Fruit fly (Drosophila melanogaster) whole organism, embryonic: Measurements from ENCODE around the gene GCC88.

Experiments used
- CG10267 ChIP-seq: fragments of 200-800 bp; sonication (Bioruptor generic); optimal IDR thresholded peaks from 2 replicates; lab custom pipeline; 2018; ENCODE audit warnings: missing biosample characterization, mild to moderate bottlenecking, missing genetic modification characterization, moderate library complexity
- CG1233 ChIP-seq: fragments of 200-800 bp; sonication (Bioruptor generic); optimal IDR thresholded peaks from 4 replicates; lab custom pipeline; 2018; ENCODE audit warnings: missing biosample characterization, mild to moderate bottlenecking, missing genetic modification characterization
- CG12744 ChIP-seq: fragments of 200-800 bp; sonication (Bioruptor generic); optimal IDR thresholded peaks from 2 replicates; lab custom pipeline; 2016; ENCODE audit warnings: missing biosample characterization, missing genetic modification characterization
- CG14860 ChIP-seq: fragments of 200-800 bp; sonication (Bioruptor generic); IDR thresholded peaks from 3 replicates; pipeline ENCODE4 v1.3.6; 2022; ENCODE audit warnings: missing biosample characterization, missing genetic modification characterization; ENCODE audit not compliant: partially characterized antibody
- CG17186 ChIP-seq: fragments of 200-800 bp; sonication (Bioruptor generic); optimal IDR thresholded peaks from 3 replicates; lab custom pipeline; 2017; ENCODE audit warnings: missing biosample characterization, missing genetic modification reagents, missing genetic modification characterization
- CG3726 ChIP-seq: fragments of 200-800 bp; sonication (Bioruptor generic); IDR thresholded peaks from 3 replicates; pipeline ENCODE4, ENCODE4 v1.3.6; 2022; ENCODE audit warnings: missing biosample characterization, missing genetic modification characterization
- CG6683 ChIP-seq: fragments of 200-800 bp; sonication (Bioruptor generic); optimal IDR thresholded peaks from 2 replicates; lab custom pipeline; 2017; ENCODE audit warnings: missing biosample characterization, mild to moderate bottlenecking, missing genetic modification characterization, missing genetic modification reagents
- CG6813 ChIP-seq: fragments of 200-800 bp; sonication (Bioruptor generic); optimal IDR thresholded peaks from 2 replicates; lab custom pipeline; 2017; ENCODE audit warnings: missing biosample characterization, missing genetic modification characterization, mild to moderate bottlenecking, moderate library complexity, missing genetic modification reagents
- CG8089 ChIP-seq: fragments of 200-800 bp; sonication (Bioruptor generic); optimal IDR thresholded peaks from 3 replicates; lab custom pipeline; 2016; ENCODE audit warnings: missing biosample characterization, missing genetic modification characterization
- CG9797 ChIP-seq: fragments of 200-800 bp; sonication (Bioruptor generic); optimal IDR thresholded peaks from 3 replicates; lab custom pipeline; 2018; ENCODE audit warnings: missing biosample characterization, mild to moderate bottlenecking, missing genetic modification characterization
- CG9817 ChIP-seq: fragments of 200-800 bp; sonication (Bioruptor generic); optimal IDR thresholded peaks from 2 replicates; lab custom pipeline; 2018; ENCODE audit warnings: missing biosample characterization, mild to moderate bottlenecking, missing genetic modification characterization, moderate library complexity
- Eip74EF ChIP-seq, 2 experiments: fragments of 200-800 bp in 1 of 2; fragments of >200 bp in 1 of 2; sonication (Bioruptor generic) in 1 of 2; optimal IDR thresholded peaks; 2 replicates each; lab custom pipeline; 2017 to 2019; ENCODE audit warnings: missing biosample characterization in 2 of 2, missing genetic modification characterization in 2 of 2, mild to moderate bottlenecking in 1 of 2, moderate library complexity in 1 of 2
- Fer2 ChIP-seq: fragments of 200-800 bp; sonication (Bioruptor generic); optimal IDR thresholded peaks from 2 replicates; lab custom pipeline; 2018; ENCODE audit warnings: missing biosample characterization, mild to moderate bottlenecking, missing genetic modification characterization, moderate library complexity
- HLH4C ChIP-seq: fragments of 200-800 bp; sonication (Bioruptor generic); IDR thresholded peaks from 3 replicates; pipeline ENCODE4 v1.3.6; 2022; ENCODE audit warnings: missing biosample characterization, missing genetic modification characterization; ENCODE audit not compliant: partially characterized antibody
- Hmr ChIP-seq: fragments of 200-800 bp; sonication (Bioruptor generic); optimal IDR thresholded peaks from 3 replicates; lab custom pipeline; 2017; ENCODE audit warnings: mild to moderate bottlenecking, missing biosample characterization, missing genetic modification reagents, missing genetic modification characterization
- Nf-YC ChIP-seq: fragments of 200-800 bp; optimal IDR thresholded peaks from 3 replicates; lab custom pipeline; 2019; ENCODE audit warnings: missing biosample characterization, mild to moderate bottlenecking, missing genetic modification characterization, moderate library complexity
- Pdp1 ChIP-seq, 2 experiments: fragments of 200-800 bp; sonication (Bioruptor generic); optimal IDR thresholded peaks; 3 replicates each; lab custom pipeline; 2016; ENCODE audit warnings: missing biosample characterization in 2 of 2, missing genetic modification characterization in 2 of 2, mild to moderate bottlenecking in 1 of 2, moderate library complexity in 1 of 2
- Ptx1 ChIP-seq: fragments of 200-800 bp; sonication (Bioruptor generic); IDR thresholded peaks from 2 replicates; pipeline ENCODE4 v1.3.6; 2022; ENCODE audit warnings: missing biosample characterization, missing genetic modification characterization
- Ravus ChIP-seq: fragments of 200-800 bp; sonication (Bioruptor generic); IDR thresholded peaks from 2 replicates; pipeline ENCODE4 v1.3.6; 2022; ENCODE audit warnings: missing biosample characterization, missing genetic modification characterization
- Sry-β ChIP-seq: fragments of 200-800 bp; sonication (Bioruptor generic); optimal IDR thresholded peaks from 2 replicates; lab custom pipeline; 2018; ENCODE audit warnings: missing biosample characterization, mild to moderate bottlenecking, missing genetic modification characterization, moderate library complexity
- az2 ChIP-seq: fragments of 200-800 bp; sonication (Bioruptor generic); optimal IDR thresholded peaks from 3 replicates; lab custom pipeline; 2016; ENCODE audit warnings: missing biosample characterization, missing genetic modification characterization
- bab2 ChIP-seq: fragments of 200-800 bp; sonication (Bioruptor generic); optimal IDR thresholded peaks from 2 replicates; lab custom pipeline; 2016; ENCODE audit warnings: missing biosample characterization, missing genetic modification characterization
- bcd ChIP-seq: fragments of 200-800 bp; sonication (Bioruptor generic); optimal IDR thresholded peaks from 2 replicates; lab custom pipeline; 2017; ENCODE audit warnings: missing biosample characterization, mild to moderate bottlenecking, missing genetic modification characterization
- btn ChIP-seq: fragments of 200-800 bp; sonication (Bioruptor generic); optimal IDR thresholded peaks from 2 replicates; lab custom pipeline; 2016; ENCODE audit warnings: missing biosample characterization, missing genetic modification characterization
- chn ChIP-seq: fragments of 200-800 bp; sonication (Bioruptor generic); optimal IDR thresholded peaks from 2 replicates; lab custom pipeline; 2016; ENCODE audit warnings: missing biosample characterization, missing genetic modification characterization
- corto ChIP-seq: fragments of 200-800 bp; sonication (Bioruptor generic); optimal IDR thresholded peaks from 2 replicates; lab custom pipeline; 2016; ENCODE audit warnings: missing biosample characterization, mild to moderate bottlenecking, missing genetic modification characterization, moderate library complexity
- dimm ChIP-seq: fragments of 200-800 bp; sonication (Bioruptor generic); IDR thresholded peaks from 2 replicates; pipeline ENCODE4 v1.3.6; 2022; ENCODE audit warnings: missing biosample characterization, missing genetic modification characterization
- dmrt99B ChIP-seq: fragments of 200-800 bp; sonication (Bioruptor generic); optimal IDR thresholded peaks from 2 replicates; lab custom pipeline; 2018; ENCODE audit warnings: missing biosample characterization, mild to moderate bottlenecking, missing genetic modification characterization, moderate library complexity
- fd64A ChIP-seq: fragments of 200-800 bp; sonication (Bioruptor generic); optimal IDR thresholded peaks from 3 replicates; lab custom pipeline; 2018; ENCODE audit warnings: missing biosample characterization, mild to moderate bottlenecking, missing genetic modification characterization
- grn ChIP-seq: fragments of 200-800 bp; sonication (Bioruptor generic); optimal IDR thresholded peaks from 3 replicates; lab custom pipeline; 2017; ENCODE audit warnings: missing biosample characterization, missing genetic modification characterization
- ham ChIP-seq: fragments of 200-800 bp; sonication (Bioruptor generic); IDR thresholded peaks from 2 replicates; pipeline ENCODE4 v1.3.6; 2022; ENCODE audit warnings: missing biosample characterization, missing genetic modification characterization
- insv ChIP-seq, 2 experiments: fragments of 200-800 bp; sonication (Bioruptor generic); optimal IDR thresholded peaks; 3 replicates each; lab custom pipeline; 2016 to 2018; ENCODE audit warnings: missing biosample characterization in 2 of 2, missing genetic modification characterization in 2 of 2
- inv ChIP-seq: fragments of 200-800 bp; sonication (Bioruptor generic); IDR thresholded peaks from 2 replicates; pipeline ENCODE4 v1.3.6; 2022; ENCODE audit warnings: missing biosample characterization, missing genetic modification characterization; ENCODE audit not compliant: partially characterized antibody
- lov ChIP-seq, 2 experiments: fragments of 200-800 bp in 1 of 2; fragments of >200 bp in 1 of 2; sonication (Bioruptor generic) in 1 of 2; IDR thresholded peaks in 1 of 2; optimal IDR thresholded peaks in 1 of 2; 2 replicates in 1 of 2; 3 replicates in 1 of 2; pipeline versions ENCODE4 v1.3.6 to Lab custom; 2017 to 2022; ENCODE audit warnings: missing biosample characterization in 1 of 2, missing genetic modification characterization in 1 of 2
- mirr ChIP-seq: fragments of 200-800 bp; sonication (Bioruptor generic); optimal IDR thresholded peaks from 3 replicates; lab custom pipeline; 2018; ENCODE audit warnings: missing biosample characterization, mild to moderate bottlenecking, missing genetic modification characterization
- nerfin-1 ChIP-seq: fragments of 200-800 bp; sonication (Bioruptor generic); optimal IDR thresholded peaks from 3 replicates; lab custom pipeline; 2019; ENCODE audit warnings: missing biosample characterization, mild to moderate bottlenecking, missing genetic modification characterization, moderate library complexity
- onecut ChIP-seq: fragments of 200-800 bp; sonication (Bioruptor generic); IDR thresholded peaks from 2 replicates; pipeline ENCODE4 v1.3.6; 2022; ENCODE audit warnings: missing biosample characterization, missing genetic modification characterization
- ranshi ChIP-seq: fragments of 200-800 bp; sonication (Bioruptor generic); IDR thresholded peaks from 2 replicates; pipeline ENCODE4 v1.3.6; 2022; ENCODE audit warnings: missing biosample characterization, missing genetic modification characterization
- repo ChIP-seq: fragments of 200-800 bp; sonication (Bioruptor generic); optimal IDR thresholded peaks from 2 replicates; lab custom pipeline; 2016; ENCODE audit warnings: missing biosample characterization, missing genetic modification characterization
- sc ChIP-seq, 3 experiments: fragments of >200 bp in 2 of 3; fragments of 200-800 bp in 1 of 3; sonication (Bioruptor generic) in 1 of 3; optimal IDR thresholded peaks; 2 replicates in 2 of 3; 3 replicates in 1 of 3; lab custom pipeline; 2017; ENCODE audit warnings: mild to moderate bottlenecking in 1 of 3, missing biosample characterization in 1 of 3, missing genetic modification characterization in 1 of 3, missing genetic modification reagents in 1 of 3
- seq ChIP-seq: fragments of 200-800 bp; sonication (Bioruptor generic); IDR thresholded peaks from 2 replicates; pipeline ENCODE4 v1.3.6; 2022; ENCODE audit warnings: missing biosample characterization, missing genetic modification characterization
- slp2 ChIP-seq: fragments of 200-800 bp; sonication (Bioruptor generic); optimal IDR thresholded peaks from 2 replicates; lab custom pipeline; 2016; ENCODE audit warnings: missing biosample characterization, missing genetic modification characterization
- sob ChIP-seq: fragments of 200-800 bp; sonication (Bioruptor generic); IDR thresholded peaks from 2 replicates; pipeline ENCODE4 v1.3.6; 2022; ENCODE audit warnings: missing biosample characterization, missing genetic modification characterization
- sr ChIP-seq: fragments of 200-800 bp; sonication (Bioruptor generic); IDR thresholded peaks from 3 replicates; pipeline ENCODE4 v1.3.6; 2022; ENCODE audit warnings: missing biosample characterization, missing genetic modification characterization
- toy ChIP-seq: fragments of 200-800 bp; sonication (Bioruptor generic); IDR thresholded peaks from 2 replicates; pipeline ENCODE4 v1.3.6; 2022; ENCODE audit warnings: missing biosample characterization, missing genetic modification characterization
- tup ChIP-seq: fragments of 200-800 bp; sonication (Bioruptor generic); optimal IDR thresholded peaks from 2 replicates; lab custom pipeline; 2016; ENCODE audit warnings: missing biosample characterization, mild to moderate bottlenecking, missing genetic modification characterization, moderate library complexity
- unc-4 ChIP-seq: fragments of 200-800 bp; sonication (Bioruptor generic); IDR thresholded peaks from 2 replicates; pipeline ENCODE4 v1.3.6; 2022; ENCODE audit warnings: missing biosample characterization, missing genetic modification characterization; ENCODE audit not compliant: partially characterized antibody
- z ChIP-seq: fragments of 200-800 bp; sonication (Bioruptor generic); IDR thresholded peaks from 3 replicates; pipeline ENCODE4 v1.3.6; 2022; ENCODE audit warnings: missing biosample characterization, missing genetic modification characterization

The GCC88 gene

DNA sequence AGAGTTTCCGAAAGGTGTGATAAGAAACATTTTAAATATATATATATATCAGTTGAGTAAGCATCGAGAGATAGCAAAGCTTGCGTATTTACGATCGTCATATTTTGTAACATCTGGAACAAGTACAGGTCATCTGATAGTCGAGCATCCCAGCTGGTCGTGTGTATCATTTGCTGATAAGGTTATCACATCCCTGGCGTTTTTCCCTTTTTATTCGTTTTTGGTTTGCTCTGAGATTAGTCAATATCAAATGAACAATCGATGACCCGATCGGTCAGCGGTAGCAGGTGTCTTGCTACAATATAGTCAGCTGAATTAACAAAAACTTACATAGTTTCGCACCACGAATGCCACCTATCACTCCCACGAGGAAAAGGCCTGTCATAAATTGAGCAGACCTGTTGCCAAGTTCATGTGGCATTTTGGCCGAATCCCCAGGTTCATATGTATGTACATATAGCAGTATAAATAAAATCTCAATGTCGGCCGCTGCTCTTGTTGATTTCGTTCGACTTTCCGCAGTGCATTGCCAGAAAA, 29.4 kb downstream of the GCC88 start (continued):
- TF ChIP-seq CG1233 (peak; percentile 58), unc-4 (GFP tag; lab: Robert Waterston, UW) (no peak), onecut (GFP tag; lab: Robert Waterston, UW) (no peak), sc (optimal IDR thresholded peaks at IDR 0.05; lab: Kevin White, UChicago) (no peak), sc (GFP tag; optimal IDR thresholded peaks at IDR 0.05; lab: Kevin White, UChicago) (peak; percentile 18), sob (GFP tag; lab: Robert Waterston, UW) (peak; percentile 73; the same call in 1 of the 2 replicates), tup (no peak), slp2 (no peak), z (GFP tag; lab: Robert Waterston, UW) (no peak), Fer2 (no peak), insv (GFP tag; optimal IDR thresholded peaks at IDR 0.05; lab: Kevin White, UChicago) (no peak), inv (GFP tag; lab: Robert Waterston, UW) (no peak), grn (GFP tag; lab: Kevin White, UChicago) (peak; percentile 4), seq (peak; percentile 48; the same call in 1 of the 2 replicates), Sry-β (no peak), bab2 (GFP tag; lab: Kevin White, UChicago) (no peak), dimm (GFP tag; lab: Robert Waterston, UW) (no peak), fd64A (no peak), Eip74EF (GFP tag; optimal IDR thresholded peaks at IDR 0.05; lab: Kevin White, UChicago) (no peak), CG10267 (tag; lab: Kevin White, UChicago) (peak; percentile 15), CG6813 (peak; percentile 35), ham (GFP tag; lab: Robert Waterston, UW) (no peak), corto (GFP tag; lab: Kevin White, UChicago) (peak; percentile 76), mirr (GFP tag; lab: Kevin White, UChicago) (no peak), Ravus (GFP tag; lab: Robert Waterston, UW) (no peak), az2 (GFP tag; lab: Kevin White, UChicago) (peak; percentile 51), chn (GFP tag; lab: Kevin White, UChicago) (no peak), Nf-YC (tag; lab: Kevin White, UChicago) (no peak), dmrt99B (tag; lab: Kevin White, UChicago) (peak; percentile 61), CG6683 (GFP tag; lab: Kevin White, UChicago) (no peak), CG17186 (GFP tag; lab: Kevin White, UChicago) (no peak), Hmr (GFP tag; lab: Kevin White, UChicago) (peak; percentile 70), CG14860 (no peak), CG3726 (GFP tag; lab: Robert Waterston, UW) (no peak), CG8089 (no peak), nerfin-1 (tag; lab: Kevin White, UChicago) (no peak), Ptx1 (GFP tag; lab: Robert Waterston, UW) (peak; percentile 66), ranshi (0 out of 2 replicates have a peak, but pooled peaks have one; percentile 63), lov (optimal IDR thresholded peaks at IDR 0.05; lab: Kevin White, UChicago) (no peak), lov (GFP tag; IDR thresholded peaks at IDR 0.05; lab: Robert Waterston, UW) (no peak), CG12744 (no peak), bcd (GFP tag; lab: Kevin White, UChicago) (peak; percentile 58), btn (GFP tag; lab: Kevin White, UChicago) (no peak), Pdp1 (GFP tag; optimal IDR thresholded peaks at IDR 0.05; lab: Kevin White, UChicago) (peak in 1 of 2 experiments; percentile 66), sr (no peak), CG9797 (no peak), CG9817 (tag; lab: Kevin White, UChicago) (peak; percentile 34), toy (GFP tag; lab: Robert Waterston, UW) (no peak), HLH4C (peak; percentile 42; the same call in 1 of the 3 replicates), repo (GFP tag; lab: Kevin White, UChicago) (no peak)
